Fruit fly (Drosophila melanogaster) whole organism, embryonic: ENCODE results near the gene Traf4.

Experiments
- Abd-B ChIP-seq: fragments of 200-800 bp; sonication (Bioruptor generic); optimal IDR thresholded peaks from 2 replicates; lab custom pipeline; 2018; ENCODE audit warnings: missing biosample characterization, mild to moderate bottlenecking, missing genetic modification characterization, moderate library complexity
- BtbVII ChIP-seq: fragments of 200-800 bp; sonication (Bioruptor generic); optimal IDR thresholded peaks from 3 replicates; lab custom pipeline; 2017; ENCODE audit warnings: missing biosample characterization, mild to moderate bottlenecking, missing genetic modification characterization
- Bteb2 ChIP-seq: fragments of 200-800 bp; sonication (Bioruptor generic); optimal IDR thresholded peaks from 2 replicates; lab custom pipeline; 2016; ENCODE audit warnings: missing biosample characterization, missing genetic modification characterization
- CG12942 ChIP-seq: fragments of 200-800 bp; sonication (Bioruptor generic); optimal IDR thresholded peaks from 3 replicates; lab custom pipeline; 2016; ENCODE audit warnings: missing biosample characterization, missing genetic modification characterization
- CG13287 ChIP-seq: fragments of 200-800 bp; sonication (Bioruptor generic); IDR thresholded peaks from 2 replicates; pipeline ENCODE4 v1.3.6; 2022; ENCODE audit warnings: missing biosample characterization, missing genetic modification characterization; ENCODE audit not compliant: partially characterized antibody
- CG15011 ChIP-seq: fragments of 200-800 bp; sonication (Bioruptor generic); optimal IDR thresholded peaks from 3 replicates; lab custom pipeline; 2018; ENCODE audit warnings: missing biosample characterization, mild to moderate bottlenecking, missing genetic modification characterization
- CG15479 ChIP-seq: fragments of 200-800 bp; sonication (Bioruptor generic); optimal IDR thresholded peaks from 3 replicates; lab custom pipeline; 2019; ENCODE audit warnings: missing biosample characterization, mild to moderate bottlenecking, missing genetic modification characterization, moderate library complexity
- CG1603 ChIP-seq: fragments of 200-800 bp; sonication (Bioruptor generic); optimal IDR thresholded peaks from 2 replicates; lab custom pipeline; 2019; ENCODE audit warnings: missing biosample characterization, mild to moderate bottlenecking, missing genetic modification characterization, moderate library complexity
- CG2199 ChIP-seq: fragments of 200-800 bp; sonication (Bioruptor generic); IDR thresholded peaks from 3 replicates; pipeline ENCODE4 v1.3.6; 2022; ENCODE audit warnings: missing biosample characterization, missing genetic modification characterization
- CG2202 ChIP-seq: fragments of 200-800 bp; sonication (Bioruptor generic); optimal IDR thresholded peaks from 2 replicates; lab custom pipeline; 2018; ENCODE audit warnings: missing biosample characterization, mild to moderate bottlenecking, missing genetic modification characterization
- CG2712 ChIP-seq: fragments of 200-800 bp; optimal IDR thresholded peaks from 3 replicates; lab custom pipeline; 2019; ENCODE audit warnings: missing biosample characterization, mild to moderate bottlenecking, missing genetic modification characterization, moderate library complexity
- CG3065 ChIP-seq: fragments of 200-800 bp; sonication (Bioruptor generic); optimal IDR thresholded peaks from 2 replicates; lab custom pipeline; 2016; ENCODE audit warnings: missing biosample characterization, missing genetic modification characterization
- CG31365 ChIP-seq: fragments of 200-800 bp; sonication (Bioruptor generic); optimal IDR thresholded peaks from 2 replicates; lab custom pipeline; 2018; ENCODE audit warnings: missing biosample characterization, mild to moderate bottlenecking, missing genetic modification characterization
- CG3726 ChIP-seq: fragments of 200-800 bp; sonication (Bioruptor generic); IDR thresholded peaks from 3 replicates; pipeline ENCODE4, ENCODE4 v1.3.6; 2022; ENCODE audit warnings: missing biosample characterization, missing genetic modification characterization
- CG4328 ChIP-seq: fragments of 200-800 bp; sonication (Bioruptor generic); optimal IDR thresholded peaks from 3 replicates; lab custom pipeline; 2017; ENCODE audit warnings: missing biosample characterization, missing genetic modification reagents, missing genetic modification characterization
- CG6654 ChIP-seq: fragments of 200-800 bp; sonication (Bioruptor generic); optimal IDR thresholded peaks from 2 replicates; lab custom pipeline; 2017; ENCODE audit warnings: missing biosample characterization, mild to moderate bottlenecking, missing genetic modification characterization
- CG7928 ChIP-seq: fragments of 200-800 bp; sonication (Bioruptor generic); optimal IDR thresholded peaks from 2 replicates; lab custom pipeline; 2017; ENCODE audit warnings: missing biosample characterization, mild to moderate bottlenecking, missing genetic modification characterization
- CG9215 ChIP-seq: fragments of 200-800 bp; sonication (Bioruptor generic); IDR thresholded peaks from 2 replicates; pipeline ENCODE4 v1.3.6; 2022; ENCODE audit warnings: missing biosample characterization, missing genetic modification characterization
- Deaf1 ChIP-seq: fragments of 200-800 bp; optimal IDR thresholded peaks from 3 replicates; lab custom pipeline; 2019; ENCODE audit warnings: missing biosample characterization, mild to moderate bottlenecking, missing genetic modification characterization, moderate library complexity
- Dp ChIP-seq: fragments of 200-800 bp; sonication (Bioruptor generic); optimal IDR thresholded peaks from 2 replicates; lab custom pipeline; 2018; ENCODE audit warnings: missing biosample characterization, mild to moderate bottlenecking, missing genetic modification characterization, moderate library complexity
- Elba2 ChIP-seq: fragments of 200-800 bp; sonication (Bioruptor generic); optimal IDR thresholded peaks from 3 replicates; lab custom pipeline; 2016; ENCODE audit warnings: missing biosample characterization, missing genetic modification characterization
- Ets65A ChIP-seq: fragments of 200-800 bp; sonication (Bioruptor generic); peaks from one replicate; lab custom pipeline; 2016; ENCODE audit warnings: missing biosample characterization, missing genetic modification characterization
- Hand ChIP-seq: fragments of 200-800 bp; sonication (Bioruptor generic); optimal IDR thresholded peaks from 2 replicates; lab custom pipeline; 2017; ENCODE audit warnings: mild to moderate bottlenecking, missing biosample characterization, missing genetic modification reagents, missing genetic modification characterization
- Hr51 ChIP-seq, 2 experiments: fragments of 200-800 bp; sonication (Bioruptor generic); optimal IDR thresholded peaks; 2 replicates in 1 of 2; 3 replicates in 1 of 2; lab custom pipeline; 2016 to 2018; ENCODE audit warnings: missing biosample characterization in 2 of 2, missing genetic modification characterization in 2 of 2, mild to moderate bottlenecking in 1 of 2, moderate library complexity in 1 of 2
- Lpt ChIP-seq: fragments of >200 bp; optimal IDR thresholded peaks from 2 replicates; lab custom pipeline; 2018; ENCODE audit warnings: missing biosample characterization, missing genetic modification characterization
- MESR4 ChIP-seq: fragments of 200-800 bp; sonication (Bioruptor generic); optimal IDR thresholded peaks from 2 replicates; lab custom pipeline; 2018; ENCODE audit warnings: missing biosample characterization, mild to moderate bottlenecking, missing genetic modification characterization, moderate library complexity
- MTF-1 ChIP-seq: fragments of 200-800 bp; sonication (Bioruptor generic); optimal IDR thresholded peaks from 2 replicates; lab custom pipeline; 2018; ENCODE audit warnings: missing biosample characterization, mild to moderate bottlenecking, missing genetic modification characterization, borderline replicate concordance
- Mrtf ChIP-seq: fragments of 200-800 bp; sonication (Bioruptor generic); IDR thresholded peaks from 3 replicates; pipeline ENCODE4 v1.3.6; 2022; ENCODE audit warnings: missing biosample characterization, missing genetic modification characterization
- NC2β ChIP-seq: fragments of 200-800 bp; sonication (Bioruptor generic); optimal IDR thresholded peaks from 2 replicates; lab custom pipeline; 2016; ENCODE audit warnings: missing biosample characterization, missing genetic modification characterization
- Optix ChIP-seq: fragments of 200-800 bp; sonication (Bioruptor generic); IDR thresholded peaks from 3 replicates; pipeline ENCODE4 v1.3.6; 2022; ENCODE audit warnings: missing biosample characterization, missing genetic modification characterization
- Pdp1 ChIP-seq, 2 experiments: fragments of 200-800 bp; sonication (Bioruptor generic); optimal IDR thresholded peaks; 3 replicates each; lab custom pipeline; 2016; ENCODE audit warnings: missing biosample characterization in 2 of 2, missing genetic modification characterization in 2 of 2, mild to moderate bottlenecking in 1 of 2, moderate library complexity in 1 of 2
- Poxn ChIP-seq: fragments of 200-800 bp; sonication (Bioruptor generic); IDR thresholded peaks from 2 replicates; pipeline ENCODE4 v1.3.6; 2022; ENCODE audit warnings: missing biosample characterization, missing genetic modification characterization
- Xrp1 ChIP-seq: fragments of 200-800 bp; sonication (Bioruptor generic); IDR thresholded peaks from 2 replicates; pipeline ENCODE4 v1.3.6; 2022; ENCODE audit warnings: missing biosample characterization, missing genetic modification characterization
- cas ChIP-seq: fragments of 200-800 bp; sonication (Bioruptor generic); IDR thresholded peaks from 2 replicates; pipeline ENCODE4 v1.3.6; 2022; ENCODE audit warnings: missing biosample characterization, missing genetic modification characterization
- crp ChIP-seq, 2 experiments: fragments of 200-800 bp; sonication (Bioruptor generic); optimal IDR thresholded peaks; 2 replicates in 1 of 2; 3 replicates in 1 of 2; lab custom pipeline; 2017; ENCODE audit warnings: missing biosample characterization in 2 of 2, missing genetic modification characterization in 2 of 2, mild to moderate bottlenecking in 1 of 2, moderate library complexity in 1 of 2
- dmrt11E ChIP-seq: fragments of 200-800 bp; sonication (Bioruptor generic); optimal IDR thresholded peaks from 3 replicates; lab custom pipeline; 2018; ENCODE audit warnings: missing biosample characterization, mild to moderate bottlenecking, missing genetic modification characterization, moderate library complexity
- fd3F ChIP-seq: fragments of 200-800 bp; sonication (Bioruptor generic); optimal IDR thresholded peaks from 2 replicates; lab custom pipeline; 2018; ENCODE audit warnings: missing biosample characterization, mild to moderate bottlenecking, missing genetic modification characterization, moderate library complexity
- gce ChIP-seq: fragments of 200-800 bp; sonication (Bioruptor generic); IDR thresholded peaks from 3 replicates; pipeline ENCODE4 v1.3.6; 2022; ENCODE audit warnings: missing biosample characterization, missing genetic modification characterization
- jumu ChIP-seq: fragments of 200-800 bp; sonication (Bioruptor generic); optimal IDR thresholded peaks from 3 replicates; lab custom pipeline; 2016; ENCODE audit warnings: missing biosample characterization, missing genetic modification characterization
- nerfin-2 ChIP-seq: fragments of 200-800 bp; sonication (Bioruptor generic); IDR thresholded peaks from 2 replicates; pipeline ENCODE4 v1.3.6; 2022; ENCODE audit warnings: missing biosample characterization, missing genetic modification characterization; ENCODE audit not compliant: partially characterized antibody
- oc ChIP-seq: fragments of 200-800 bp; sonication (Bioruptor generic); optimal IDR thresholded peaks from 2 replicates; lab custom pipeline; 2018; ENCODE audit warnings: missing biosample characterization, mild to moderate bottlenecking, missing genetic modification characterization, moderate library complexity
- pb ChIP-seq: fragments of 200-800 bp; sonication (Bioruptor generic); optimal IDR thresholded peaks from 3 replicates; lab custom pipeline; 2016; ENCODE audit warnings: missing biosample characterization, missing genetic modification characterization
- sens-2 ChIP-seq: fragments of 200-800 bp; sonication (Bioruptor generic); IDR thresholded peaks from 2 replicates; pipeline ENCODE4 v1.3.6; 2022; ENCODE audit warnings: missing biosample characterization, missing genetic modification characterization
- sim ChIP-seq: fragments of 200-800 bp; sonication (Bioruptor generic); IDR thresholded peaks from 2 replicates; pipeline ENCODE4 v1.3.6; 2022; ENCODE audit warnings: missing biosample characterization, missing genetic modification characterization
- sna ChIP-seq: fragments of 200-800 bp; sonication (Bioruptor generic); IDR thresholded peaks from 2 replicates; pipeline ENCODE4 v1.3.6; 2022; ENCODE audit warnings: missing biosample characterization, missing genetic modification characterization; ENCODE audit not compliant: partially characterized antibody
- ssp ChIP-seq: fragments of 200-800 bp; sonication (Bioruptor generic); IDR thresholded peaks from 2 replicates; pipeline ENCODE4 v1.3.6; 2022; ENCODE audit warnings: missing biosample characterization, missing genetic modification characterization
- vfl ChIP-seq: fragments of 200-800 bp; sonication (Bioruptor generic); optimal IDR thresholded peaks from 2 replicates; lab custom pipeline; 2016; ENCODE audit warnings: missing biosample characterization, missing genetic modification characterization
- zen2 ChIP-seq: fragments of 200-800 bp; sonication (Bioruptor generic); IDR thresholded peaks from 3 replicates; pipeline ENCODE4 v1.3.6; 2022; ENCODE audit warnings: missing biosample characterization, missing genetic modification characterization; ENCODE audit not compliant: partially characterized antibody

Gene Traf4

dm6 chr2L:4332962-4333757 is 28.6 kb upstream of the Traf4 start (continued):
- TF ChIP-seq CG1603 (tag; lab: Kevin White, UChicago) (peak; percentile 77), zen2 (GFP tag; lab: Robert Waterston, UW) (peak; percentile 26; the same call in 2 of the 3 replicates), Hr51 (GFP tag; optimal IDR thresholded peaks at IDR 0.05; lab: Kevin White, UChicago) (peak; percentile 73 to 83), CG13287 (GFP tag; lab: Robert Waterston, UW) (peak; percentile 36; the same call in 1 of the 2 replicates), Abd-B (GFP tag; lab: Kevin White, UChicago) (peak; percentile 68), sim (GFP tag; lab: Robert Waterston, UW) (peak; percentile 65), MESR4 (GFP tag; lab: Kevin White, UChicago) (peak; percentile 13), CG3726 (GFP tag; lab: Robert Waterston, UW) (peak; percentile 90), CG3065 (GFP tag; lab: Kevin White, UChicago) (no peak), CG6654 (GFP tag; lab: Kevin White, UChicago) (peak; percentile 78), gce (GFP tag; lab: Robert Waterston, UW) (peak; percentile 53; the same call in 1 of the 3 replicates), dmrt11E (tag; lab: Kevin White, UChicago) (peak; percentile 68), Ets65A (GFP tag; lab: Kevin White, UChicago) (peak; percentile 97), CG2712 (tag; lab: Kevin White, UChicago) (peak; percentile 86), Poxn (peak; percentile 68; the same call in 1 of the 2 replicates), Bteb2 (GFP tag; lab: Kevin White, UChicago) (peak; percentile 83), vfl (peak; percentile 40), CG7928 (peak; percentile 46), CG15479 (GFP tag; lab: Kevin White, UChicago) (no peak), Deaf1 (tag; lab: Kevin White, UChicago) (peak; percentile 37), CG2202 (peak; percentile 26), crp (GFP tag; optimal IDR thresholded peaks at IDR 0.05; lab: Kevin White, UChicago) (peak; percentile 6 to 87), BtbVII (peak; percentile 85), Elba2 (no peak), CG9215 (GFP tag; lab: Robert Waterston, UW) (peak; percentile 69), Hand (peak; percentile 60), sna (GFP tag; lab: Robert Waterston, UW) (no peak), ssp (GFP tag; lab: Robert Waterston, UW) (peak; percentile 53), CG4328 (GFP tag; lab: Kevin White, UChicago) (peak; percentile 56), CG12942 (GFP tag; lab: Kevin White, UChicago) (peak; percentile 42), pb (GFP tag; lab: Kevin White, UChicago) (peak; percentile 81), oc (tag; lab: Kevin White, UChicago) (peak; percentile 82), nerfin-2 (GFP tag; lab: Robert Waterston, UW) (no peak), Mrtf (GFP tag; lab: Robert Waterston, UW) (peak; percentile 81), Pdp1 (GFP tag; optimal IDR thresholded peaks at IDR 0.05; lab: Kevin White, UChicago) (peak; percentile 78 to 79), CG2199 (GFP tag; lab: Robert Waterston, UW) (peak; percentile 89), jumu (GFP tag; lab: Kevin White, UChicago) (peak; percentile 74), Lpt (no peak), CG31365 (peak; percentile 53), cas (GFP tag; lab: Robert Waterston, UW) (peak; percentile 62), Xrp1 (GFP tag; lab: Robert Waterston, UW) (peak; percentile 92), CG15011 (peak; percentile 64), Optix (GFP tag; lab: Robert Waterston, UW) (peak; percentile 78), fd3F (peak; percentile 69), NC2β (GFP tag; lab: Kevin White, UChicago) (peak; percentile 62), sens-2 (GFP tag; lab: Robert Waterston, UW) (peak; percentile 55; the same call in 1 of the 2 replicates), MTF-1 (peak; percentile 28), Dp (GFP tag; lab: Kevin White, UChicago) (no peak)
